Fruit fly (Drosophila melanogaster) whole organism, embryonic: Measurements from ENCODE around the gene CG31897.
A peak's percentile ranks its signal among the peaks of the same experiment; 100 is the strongest.

Experiments used
- CG10209 ChIP-seq: fragments of 200-800 bp; sonication (Bioruptor generic); optimal IDR thresholded peaks from 3 replicates; lab custom pipeline; 2017; ENCODE audit warnings: missing biosample characterization, mild to moderate bottlenecking, missing genetic modification characterization, missing genetic modification reagents
- CG10959 ChIP-seq: fragments of 200-800 bp; sonication (Bioruptor generic); IDR thresholded peaks from 2 replicates; pipeline ENCODE4 v1.3.6; 2022; ENCODE audit warnings: missing biosample characterization, missing genetic modification characterization
- CG11093 ChIP-seq: fragments of 200-800 bp; sonication (Bioruptor generic); IDR thresholded peaks from 3 replicates; pipeline ENCODE4 v1.3.6; 2022; ENCODE audit warnings: missing biosample characterization, missing genetic modification characterization
- CG11696 ChIP-seq: fragments of 200-800 bp; sonication (Bioruptor generic); IDR thresholded peaks from 2 replicates; pipeline ENCODE4 v1.3.6; 2022; ENCODE audit warnings: missing biosample characterization, missing genetic modification characterization
- CG1233 ChIP-seq: fragments of 200-800 bp; sonication (Bioruptor generic); optimal IDR thresholded peaks from 4 replicates; lab custom pipeline; 2018; ENCODE audit warnings: missing biosample characterization, mild to moderate bottlenecking, missing genetic modification characterization
- CG12391 ChIP-seq: fragments of 200-800 bp; sonication (Bioruptor generic); optimal IDR thresholded peaks from 3 replicates; lab custom pipeline; 2018; ENCODE audit warnings: missing biosample characterization, mild to moderate bottlenecking, missing genetic modification characterization, moderate library complexity
- CG13624 ChIP-seq: fragments of 200-800 bp; sonication (Bioruptor generic); optimal IDR thresholded peaks from 2 replicates; lab custom pipeline; 2016; ENCODE audit warnings: missing biosample characterization, missing genetic modification characterization
- CG14667 ChIP-seq: fragments of 200-800 bp; sonication (Bioruptor generic); IDR thresholded peaks from 2 replicates; pipeline ENCODE4 v1.3.6; 2022; ENCODE audit warnings: missing biosample characterization, missing genetic modification characterization
- CG14965 ChIP-seq: fragments of 200-800 bp; sonication (Bioruptor generic); optimal IDR thresholded peaks from 2 replicates; lab custom pipeline; 2016; ENCODE audit warnings: missing biosample characterization, missing genetic modification characterization, borderline replicate concordance
- CG15269 ChIP-seq: fragments of 200-800 bp; sonication (Bioruptor generic); optimal IDR thresholded peaks from 2 replicates; lab custom pipeline; 2018; ENCODE audit warnings: missing biosample characterization, mild to moderate bottlenecking, missing genetic modification characterization, moderate library complexity
- CG15479 ChIP-seq: fragments of 200-800 bp; sonication (Bioruptor generic); optimal IDR thresholded peaks from 3 replicates; lab custom pipeline; 2019; ENCODE audit warnings: missing biosample characterization, mild to moderate bottlenecking, missing genetic modification characterization, moderate library complexity
- CG2199 ChIP-seq: fragments of 200-800 bp; sonication (Bioruptor generic); IDR thresholded peaks from 3 replicates; pipeline ENCODE4 v1.3.6; 2022; ENCODE audit warnings: missing biosample characterization, missing genetic modification characterization
- CG2678 ChIP-seq: fragments of 200-800 bp; sonication (Bioruptor generic); optimal IDR thresholded peaks from 3 replicates; lab custom pipeline; 2019; ENCODE audit warnings: missing biosample characterization, mild to moderate bottlenecking, missing genetic modification characterization, moderate library complexity
- CG30020 ChIP-seq: fragments of 200-800 bp; optimal IDR thresholded peaks from 2 replicates; lab custom pipeline; 2019; ENCODE audit warnings: missing biosample characterization, mild to moderate bottlenecking, missing genetic modification characterization, moderate library complexity
- CG3065 ChIP-seq: fragments of 200-800 bp; sonication (Bioruptor generic); optimal IDR thresholded peaks from 2 replicates; lab custom pipeline; 2016; ENCODE audit warnings: missing biosample characterization, missing genetic modification characterization
- CG33557 ChIP-seq: fragments of 200-800 bp; sonication (Bioruptor generic); optimal IDR thresholded peaks from 2 replicates; lab custom pipeline; 2019; ENCODE audit warnings: missing biosample characterization, mild to moderate bottlenecking, missing genetic modification characterization, moderate library complexity
- CG4820 ChIP-seq: fragments of 200-800 bp; sonication (Bioruptor generic); optimal IDR thresholded peaks from 3 replicates; lab custom pipeline; 2016; ENCODE audit warnings: missing biosample characterization, missing genetic modification characterization
- CG5180 ChIP-seq: fragments of 200-800 bp; sonication (Bioruptor generic); optimal IDR thresholded peaks from 3 replicates; lab custom pipeline; 2017; ENCODE audit warnings: missing biosample characterization, missing genetic modification characterization, mild to moderate bottlenecking, moderate library complexity, missing genetic modification reagents
- CG6689 ChIP-seq: fragments of 200-800 bp; sonication (Bioruptor generic); IDR thresholded peaks from 2 replicates; pipeline ENCODE4 v1.3.6; 2022; ENCODE audit warnings: missing biosample characterization, missing genetic modification characterization
- CG6813 ChIP-seq: fragments of 200-800 bp; sonication (Bioruptor generic); optimal IDR thresholded peaks from 2 replicates; lab custom pipeline; 2017; ENCODE audit warnings: missing biosample characterization, missing genetic modification characterization, mild to moderate bottlenecking, moderate library complexity, missing genetic modification reagents
- CG9437 ChIP-seq: fragments of 200-800 bp; sonication (Bioruptor generic); optimal IDR thresholded peaks from 2 replicates; lab custom pipeline; 2018; ENCODE audit warnings: missing biosample characterization, mild to moderate bottlenecking, missing genetic modification characterization
- CG9727 ChIP-seq: fragments of 200-800 bp; sonication (Bioruptor generic); optimal IDR thresholded peaks from 3 replicates; lab custom pipeline; 2017; ENCODE audit warnings: missing biosample characterization, mild to moderate bottlenecking, missing genetic modification characterization
- Doc2 ChIP-seq: fragments of 200-800 bp; sonication (Bioruptor generic); IDR thresholded peaks from 2 replicates; pipeline ENCODE4 v1.3.6; 2022; ENCODE audit warnings: missing biosample characterization, missing genetic modification characterization
- Doc3 ChIP-seq: fragments of 200-800 bp; sonication (Bioruptor generic); IDR thresholded peaks from 3 replicates; pipeline ENCODE4 v1.3.6; 2022; ENCODE audit warnings: missing biosample characterization, missing genetic modification characterization; ENCODE audit not compliant: partially characterized antibody
- H2.0 ChIP-seq: fragments of 200-800 bp; sonication (Bioruptor generic); IDR thresholded peaks from 2 replicates; pipeline ENCODE4 v1.3.6; 2022; ENCODE audit warnings: missing biosample characterization, missing genetic modification characterization
- HLHmδ ChIP-seq: fragments of 200-800 bp; sonication (Bioruptor generic); optimal IDR thresholded peaks from 2 replicates; lab custom pipeline; 2018; ENCODE audit warnings: missing biosample characterization, mild to moderate bottlenecking, missing genetic modification characterization, moderate library complexity
- MBD-R2 ChIP-seq: fragments of 200-800 bp; sonication (Bioruptor generic); IDR thresholded peaks from 2 replicates; pipeline ENCODE4 v1.3.6; 2022; ENCODE audit warnings: missing biosample characterization, missing genetic modification characterization
- Spps ChIP-seq: fragments of 200-800 bp; sonication (Bioruptor generic); optimal IDR thresholded peaks from 2 replicates; lab custom pipeline; 2018; ENCODE audit warnings: missing biosample characterization, mild to moderate bottlenecking, missing genetic modification characterization
- Tbp ChIP-seq: fragments of >200 bp; optimal IDR thresholded peaks from 2 replicates; lab custom pipeline; 2018; ENCODE audit warnings: missing biosample characterization, missing genetic modification characterization
- Xbp1 ChIP-seq: fragments of 200-800 bp; sonication (Bioruptor generic); optimal IDR thresholded peaks from 3 replicates; lab custom pipeline; 2016; ENCODE audit warnings: missing biosample characterization, mild to moderate bottlenecking, missing genetic modification characterization
- Xrp1 ChIP-seq: fragments of 200-800 bp; sonication (Bioruptor generic); IDR thresholded peaks from 2 replicates; pipeline ENCODE4 v1.3.6; 2022; ENCODE audit warnings: missing biosample characterization, missing genetic modification characterization
- ac ChIP-seq: fragments of 200-800 bp; sonication (Bioruptor generic); optimal IDR thresholded peaks from 3 replicates; lab custom pipeline; 2017; ENCODE audit warnings: missing biosample characterization, mild to moderate bottlenecking, missing genetic modification characterization
- bbx ChIP-seq: fragments of 200-800 bp; sonication (Bioruptor generic); IDR thresholded peaks from 2 replicates; pipeline ENCODE4 v1.3.6; 2022; ENCODE audit warnings: missing biosample characterization, missing genetic modification characterization; ENCODE audit not compliant: partially characterized antibody
- bcd ChIP-seq: fragments of 200-800 bp; sonication (Bioruptor generic); optimal IDR thresholded peaks from 2 replicates; lab custom pipeline; 2017; ENCODE audit warnings: missing biosample characterization, mild to moderate bottlenecking, missing genetic modification characterization
- cas ChIP-seq: fragments of 200-800 bp; sonication (Bioruptor generic); IDR thresholded peaks from 2 replicates; pipeline ENCODE4 v1.3.6; 2022; ENCODE audit warnings: missing biosample characterization, missing genetic modification characterization
- chif ChIP-seq, 2 experiments: fragments of 200-800 bp; sonication (Bioruptor generic); optimal IDR thresholded peaks; 3 replicates each; lab custom pipeline; 2016; ENCODE audit warnings: missing biosample characterization in 2 of 2, missing genetic modification characterization in 2 of 2
- crol ChIP-seq: fragments of 200-800 bp; sonication (Bioruptor generic); IDR thresholded peaks from 2 replicates; pipeline ENCODE4 v1.3.6; 2022; ENCODE audit warnings: missing biosample characterization, missing genetic modification characterization
- cwo ChIP-seq: fragments of 200-800 bp; sonication (Bioruptor generic); optimal IDR thresholded peaks from 3 replicates; lab custom pipeline; 2017; ENCODE audit warnings: missing biosample characterization, missing genetic modification characterization, mild to moderate bottlenecking, moderate library complexity, missing genetic modification reagents
- esg ChIP-seq: fragments of 200-800 bp; sonication (Bioruptor generic); conservative IDR thresholded peaks from 2 replicates; pipeline ENCODE4 v1.3.6; 2022; ENCODE audit warnings: missing biosample characterization, missing genetic modification characterization
- fd102C ChIP-seq: fragments of 200-800 bp; sonication (Bioruptor generic); optimal IDR thresholded peaks from 2 replicates; lab custom pipeline; 2018; ENCODE audit warnings: missing biosample characterization, mild to moderate bottlenecking, missing genetic modification characterization, moderate library complexity
- gcm ChIP-seq: fragments of 200-800 bp; sonication (Bioruptor generic); optimal IDR thresholded peaks from 2 replicates; lab custom pipeline; 2019; ENCODE audit warnings: missing biosample characterization, mild to moderate bottlenecking, missing genetic modification characterization, moderate library complexity
- lab ChIP-seq: fragments of 200-800 bp; sonication (Bioruptor generic); optimal IDR thresholded peaks from 3 replicates; lab custom pipeline; 2017; ENCODE audit warnings: missing biosample characterization, missing genetic modification characterization, mild to moderate bottlenecking, moderate library complexity, missing genetic modification reagents
- lola ChIP-seq, 3 experiments: fragments of >200 bp in 2 of 3; fragments of 200-800 bp in 1 of 3; sonication (Bioruptor generic) in 1 of 3; optimal IDR thresholded peaks; 2 replicates each; lab custom pipeline; 2017 to 2019; ENCODE audit warnings: missing biosample characterization in 3 of 3, missing genetic modification characterization in 3 of 3, mild to moderate bottlenecking in 1 of 3, moderate library complexity in 1 of 3
- pita ChIP-seq: fragments of 200-800 bp; sonication (Bioruptor generic); optimal IDR thresholded peaks from 2 replicates; lab custom pipeline; 2017; ENCODE audit warnings: missing biosample characterization, mild to moderate bottlenecking, missing genetic modification characterization
- rib ChIP-seq: fragments of 200-800 bp; sonication (Bioruptor generic); IDR thresholded peaks from 2 replicates; pipeline ENCODE4 v1.3.6; 2022; ENCODE audit warnings: missing biosample characterization, missing genetic modification characterization
- sens-2 ChIP-seq: fragments of 200-800 bp; sonication (Bioruptor generic); IDR thresholded peaks from 2 replicates; pipeline ENCODE4 v1.3.6; 2022; ENCODE audit warnings: missing biosample characterization, missing genetic modification characterization
- sr ChIP-seq: fragments of 200-800 bp; sonication (Bioruptor generic); IDR thresholded peaks from 3 replicates; pipeline ENCODE4 v1.3.6; 2022; ENCODE audit warnings: missing biosample characterization, missing genetic modification characterization
- tap ChIP-seq: fragments of 200-800 bp; optimal IDR thresholded peaks from 3 replicates; lab custom pipeline; 2019; ENCODE audit warnings: missing biosample characterization, mild to moderate bottlenecking, missing genetic modification characterization, moderate library complexity
- usp ChIP-seq: fragments of >200 bp; optimal IDR thresholded peaks from 2 replicates; lab custom pipeline; 2017; ENCODE audit warnings: missing biosample characterization, missing genetic modification characterization
- vvl ChIP-seq: fragments of 200-800 bp; sonication (Bioruptor generic); IDR thresholded peaks from 2 replicates; pipeline ENCODE4 v1.3.6; 2022; ENCODE audit warnings: missing biosample characterization, missing genetic modification characterization
- yki ChIP-seq: fragments of >200 bp; optimal IDR thresholded peaks from 3 replicates; lab custom pipeline; 2018

Gene CG31897

dm6 chr2L:8471667-8472066 lies 29.4 kb downstream of the CG31897 start (continued):
- no peak for TF ChIP-seq CG1233 (GFP tag; lab: Kevin White, UChicago)
- TF ChIP-seq CG15269 = no peak
- no peak for TF ChIP-seq Doc3 (GFP tag; lab: Robert Waterston, UW)
- TF ChIP-seq cwo (GFP tag; lab: Kevin White, UChicago) = no peak
- no peak for TF ChIP-seq CG6813 (GFP tag; lab: Kevin White, UChicago)
- TF ChIP-seq CG10209 (GFP tag; lab: Kevin White, UChicago) = peak; percentile 19
- TF ChIP-seq bbx (GFP tag; lab: Robert Waterston, UW) = no peak
- TF ChIP-seq sr (GFP tag; lab: Robert Waterston, UW) = no peak
- no peak for TF ChIP-seq fd102C (GFP tag; lab: Kevin White, UChicago)
- no peak for TF ChIP-seq ac (GFP tag; lab: Kevin White, UChicago)
- TF ChIP-seq CG30020 (tag; lab: Kevin White, UChicago) = no peak
- TF ChIP-seq CG33557 (GFP tag; lab: Kevin White, UChicago) = peak; percentile 43
- no peak for TF ChIP-seq crol
- TF ChIP-seq cas (GFP tag; lab: Robert Waterston, UW) = no peak
- TF ChIP-seq gcm (GFP tag; lab: Kevin White, UChicago) = peak; percentile 37
- TF ChIP-seq CG4820 = peak; percentile 50
- TF ChIP-seq CG15479 (GFP tag; lab: Kevin White, UChicago) = no peak
- peak; percentile 63 for TF ChIP-seq Xrp1
- TF ChIP-seq usp (GFP tag; lab: Kevin White, UChicago) = no peak
- no peak for TF ChIP-seq HLHmδ (GFP tag; lab: Kevin White, UChicago)
- TF ChIP-seq CG14965 (GFP tag; lab: Kevin White, UChicago) = no peak
- TF ChIP-seq tap (tag; lab: Kevin White, UChicago) = peak; percentile 11
- TF ChIP-seq Doc2 (GFP tag; lab: Robert Waterston, UW) = no peak
- TF ChIP-seq bcd = no peak
- no peak for TF ChIP-seq CG2199 (GFP tag; lab: Robert Waterston, UW)
- no peak for TF ChIP-seq CG10959 (GFP tag; lab: Robert Waterston, UW)
- TF ChIP-seq CG12391 (tag; lab: Kevin White, UChicago) = peak; percentile 38
- TF ChIP-seq lola (GFP tag; optimal IDR thresholded peaks at IDR 0.05; lab: Kevin White, UChicago) = peak in 1 of 3 experiments; percentile 74
- 0 out of 2 replicates have a peak, but pooled peaks have one; percentile 20 for TF ChIP-seq vvl (GFP tag; lab: Robert Waterston, UW)
- no peak for TF ChIP-seq lab (GFP tag; lab: Kevin White, UChicago)
- TF ChIP-seq CG13624 (GFP tag; lab: Kevin White, UChicago) = no peak
- TF ChIP-seq CG3065 (GFP tag; lab: Kevin White, UChicago) = no peak
- no peak for TF ChIP-seq Tbp
- 0 out of 2 replicates have a peak, but pooled peaks have one; percentile 19 for TF ChIP-seq esg
- TF ChIP-seq H2.0 = no peak
- TF ChIP-seq CG14667 (GFP tag; lab: Robert Waterston, UW) = no peak
- TF ChIP-seq rib (GFP tag; lab: Robert Waterston, UW) = no peak
- no peak for TF ChIP-seq yki (lab: Kevin White, UChicago)
- TF ChIP-seq Xbp1 (GFP tag; lab: Kevin White, UChicago) = peak; percentile 17
- peak; percentile 39; the same call in 1 of the 2 replicates for TF ChIP-seq CG11696 (GFP tag; lab: Robert Waterston, UW)
- TF ChIP-seq chif (GFP tag; optimal IDR thresholded peaks at IDR 0.05; lab: Kevin White, UChicago) = peak in 1 of 2 experiments; percentile 34
- TF ChIP-seq Spps (tag; lab: Kevin White, UChicago) = peak; percentile 38
- TF ChIP-seq CG6689 (GFP tag; lab: Robert Waterston, UW) = peak; percentile 62
- peak; percentile 9 for TF ChIP-seq CG9437 (GFP tag; lab: Kevin White, UChicago)
- TF ChIP-seq MBD-R2 (GFP tag; lab: Robert Waterston, UW) = no peak
- TF ChIP-seq CG5180 (GFP tag; lab: Kevin White, UChicago) = no peak
- peak; percentile 60 for TF ChIP-seq CG9727 (GFP tag; lab: Kevin White, UChicago)
- TF ChIP-seq CG11093 (GFP tag; lab: Robert Waterston, UW) = no peak
- no peak for TF ChIP-seq sens-2 (GFP tag; lab: Robert Waterston, UW)
- TF ChIP-seq CG2678 = peak; percentile 42
- no peak for TF ChIP-seq pita (GFP tag; lab: Kevin White, UChicago)
